Worm (Caenorhabditis elegans) whole organism, late embryonic: ENCODE results near the gene rpl-22.

ENCODE experiments used
- ama-1 ChIP-seq: fragments of 150-350 bp; optimal IDR thresholded peaks from 2 replicates; lab custom pipeline; 2014
- ceh-30 ChIP-seq: fragments of 150-350 bp; optimal IDR thresholded peaks from 2 replicates; lab custom pipeline; 2014; ENCODE audit warnings: missing biosample characterization, missing genetic modification characterization
- fkh-10 ChIP-seq: fragments of 150-350 bp; optimal IDR thresholded peaks from 2 replicates; lab custom pipeline; 2014; ENCODE audit warnings: missing biosample characterization, missing genetic modification reagents, missing genetic modification characterization
- gmeb-2 ChIP-seq: sonication (generic microtip); optimal IDR thresholded peaks from 2 replicates; lab custom pipeline; 2016; ENCODE audit warnings: missing genetic modification characterization, inconsistent platforms, missing compliant biosample characterization
- tbx-2 ChIP-seq: sonication (generic microtip); optimal IDR thresholded peaks from 2 replicates; lab custom pipeline; 2016; ENCODE audit warnings: missing genetic modification characterization, missing compliant biosample characterization

- no peak for TF ChIP-seq tbx-2 (tag; lab: Kevin White, UChicago)
- TF ChIP-seq gmeb-2 (tag; lab: Kevin White, UChicago), result no peak
- TF ChIP-seq ama-1 (lab: Kevin White, UChicago), result no peak
- no peak for TF ChIP-seq ceh-30
- TF ChIP-seq fkh-10, result no peak
These were observed 38.5 kb downstream of the rpl-22 start, which contains the start of gene C04G6.13 for ce11 chrII:5093945-5094344.
